Fruit fly (Drosophila melanogaster) whole organism, embryonic: ENCODE results near the gene CG11703.

Experiments
- Awh ChIP-seq: fragments of 200-800 bp; sonication (Bioruptor generic); IDR thresholded peaks from 2 replicates; pipeline ENCODE4, ENCODE4 v1.3.6; 2022; ENCODE audit warnings: missing biosample characterization, missing genetic modification characterization
- B-H2 ChIP-seq: fragments of 200-800 bp; sonication (Bioruptor generic); optimal IDR thresholded peaks from 2 replicates; lab custom pipeline; 2018; ENCODE audit warnings: missing biosample characterization, mild to moderate bottlenecking, missing genetic modification characterization
- CG1024 ChIP-seq: fragments of 200-800 bp; sonication (Bioruptor generic); IDR thresholded peaks from 2 replicates; pipeline ENCODE4 v1.3.6; 2022; ENCODE audit warnings: missing biosample characterization, missing genetic modification characterization
- CG11504 ChIP-seq: fragments of 200-800 bp; sonication (Bioruptor generic); optimal IDR thresholded peaks from 3 replicates; lab custom pipeline; 2019; ENCODE audit warnings: missing biosample characterization, mild to moderate bottlenecking, missing genetic modification characterization, moderate library complexity
- CG13624 ChIP-seq: fragments of 200-800 bp; sonication (Bioruptor generic); optimal IDR thresholded peaks from 2 replicates; lab custom pipeline; 2016; ENCODE audit warnings: missing biosample characterization, missing genetic modification characterization
- CG15514 ChIP-seq: fragments of 200-800 bp; sonication (Bioruptor generic); optimal IDR thresholded peaks from 3 replicates; lab custom pipeline; 2017; ENCODE audit warnings: missing biosample characterization, missing genetic modification characterization, mild to moderate bottlenecking, moderate library complexity, missing genetic modification reagents
- CG17802 ChIP-seq: fragments of 200-800 bp; sonication (Bioruptor generic); optimal IDR thresholded peaks from 2 replicates; lab custom pipeline; 2018; ENCODE audit warnings: missing biosample characterization, mild to moderate bottlenecking, missing genetic modification characterization, moderate library complexity
- CG18262 ChIP-seq: fragments of 200-800 bp; optimal IDR thresholded peaks from 3 replicates; lab custom pipeline; 2019; ENCODE audit warnings: missing biosample characterization, mild to moderate bottlenecking, missing genetic modification characterization, moderate library complexity
- CG18764 ChIP-seq: fragments of 200-800 bp; sonication (Bioruptor generic); optimal IDR thresholded peaks from 3 replicates; lab custom pipeline; 2016; ENCODE audit warnings: missing biosample characterization, missing genetic modification characterization
- CG2129 ChIP-seq: fragments of 200-800 bp; sonication (Bioruptor generic); IDR thresholded peaks from 2 replicates; pipeline ENCODE4 v1.3.6; 2022; ENCODE audit warnings: missing biosample characterization, missing genetic modification characterization; ENCODE audit not compliant: partially characterized antibody
- CG32767 ChIP-seq: fragments of 200-800 bp; sonication (Bioruptor generic); IDR thresholded peaks from 2 replicates; pipeline ENCODE4 v1.3.6; 2022; ENCODE audit warnings: missing biosample characterization, missing genetic modification characterization
- CG3281 ChIP-seq: fragments of 200-800 bp; sonication (Bioruptor generic); optimal IDR thresholded peaks from 3 replicates; lab custom pipeline; 2017; ENCODE audit warnings: missing biosample characterization, mild to moderate bottlenecking, missing genetic modification characterization
- CG33557 ChIP-seq: fragments of 200-800 bp; sonication (Bioruptor generic); optimal IDR thresholded peaks from 2 replicates; lab custom pipeline; 2019; ENCODE audit warnings: missing biosample characterization, mild to moderate bottlenecking, missing genetic modification characterization, moderate library complexity
- CG3995 ChIP-seq: fragments of 200-800 bp; sonication (Bioruptor generic); optimal IDR thresholded peaks from 3 replicates; lab custom pipeline; 2016; ENCODE audit warnings: missing biosample characterization, missing genetic modification characterization
- CG4360 ChIP-seq: fragments of 200-800 bp; sonication (Bioruptor generic); IDR thresholded peaks from 2 replicates; pipeline ENCODE4 v1.3.6; 2022; ENCODE audit warnings: missing biosample characterization, missing genetic modification characterization
- CG4820 ChIP-seq: fragments of 200-800 bp; sonication (Bioruptor generic); optimal IDR thresholded peaks from 3 replicates; lab custom pipeline; 2016; ENCODE audit warnings: missing biosample characterization, missing genetic modification characterization
- CG9215 ChIP-seq: fragments of 200-800 bp; sonication (Bioruptor generic); IDR thresholded peaks from 2 replicates; pipeline ENCODE4 v1.3.6; 2022; ENCODE audit warnings: missing biosample characterization, missing genetic modification characterization
- CG9817 ChIP-seq: fragments of 200-800 bp; sonication (Bioruptor generic); optimal IDR thresholded peaks from 2 replicates; lab custom pipeline; 2018; ENCODE audit warnings: missing biosample characterization, mild to moderate bottlenecking, missing genetic modification characterization, moderate library complexity
- CG9932 ChIP-seq: fragments of 200-800 bp; sonication (Bioruptor generic); IDR thresholded peaks from 2 replicates; pipeline ENCODE4 v1.3.6; 2022; ENCODE audit warnings: missing biosample characterization, missing genetic modification characterization
- D19A ChIP-seq: fragments of 200-800 bp; optimal IDR thresholded peaks from 3 replicates; lab custom pipeline; 2019; ENCODE audit warnings: missing biosample characterization, mild to moderate bottlenecking, missing genetic modification characterization, moderate library complexity
- Deaf1 ChIP-seq: fragments of 200-800 bp; optimal IDR thresholded peaks from 3 replicates; lab custom pipeline; 2019; ENCODE audit warnings: missing biosample characterization, mild to moderate bottlenecking, missing genetic modification characterization, moderate library complexity
- Doc2 ChIP-seq: fragments of 200-800 bp; sonication (Bioruptor generic); IDR thresholded peaks from 2 replicates; pipeline ENCODE4 v1.3.6; 2022; ENCODE audit warnings: missing biosample characterization, missing genetic modification characterization
- Lhr ChIP-seq: fragments of 200-800 bp; sonication (Bioruptor generic); optimal IDR thresholded peaks from 3 replicates; lab custom pipeline; 2017; ENCODE audit warnings: mild to moderate bottlenecking, missing biosample characterization, missing genetic modification reagents, missing genetic modification characterization
- Med ChIP-seq: fragments of 200-800 bp; sonication (Bioruptor generic); peaks from one replicate; lab custom pipeline; 2016; ENCODE audit warnings: missing biosample characterization, missing genetic modification characterization, mild to moderate bottlenecking, inconsistent platforms, moderate library complexity
- Opbp ChIP-seq: fragments of 200-800 bp; sonication (Bioruptor generic); IDR thresholded peaks from 3 replicates; pipeline ENCODE4 v1.3.6; 2022; ENCODE audit warnings: missing biosample characterization, missing genetic modification characterization; ENCODE audit not compliant: partially characterized antibody
- Sox102F ChIP-seq: fragments of 200-800 bp; sonication (Bioruptor generic); optimal IDR thresholded peaks from 2 replicates; lab custom pipeline; 2018; ENCODE audit warnings: missing biosample characterization, mild to moderate bottlenecking, missing genetic modification characterization, moderate library complexity
- Tbp ChIP-seq: fragments of >200 bp; optimal IDR thresholded peaks from 2 replicates; lab custom pipeline; 2018; ENCODE audit warnings: missing biosample characterization, missing genetic modification characterization
- al ChIP-seq: fragments of 200-800 bp; sonication (Bioruptor generic); IDR thresholded peaks from 2 replicates; pipeline ENCODE4 v1.3.6; 2022; ENCODE audit warnings: missing biosample characterization, missing genetic modification characterization
- ash1 ChIP-seq: fragments of 200-800 bp; sonication (Bioruptor generic); optimal IDR thresholded peaks from 2 replicates; lab custom pipeline; 2018; ENCODE audit warnings: missing biosample characterization, mild to moderate bottlenecking, missing genetic modification characterization
- chinmo ChIP-seq: fragments of 200-800 bp; sonication (Bioruptor generic); IDR thresholded peaks from 4 replicates; pipeline ENCODE4 v1.3.6; 2022; ENCODE audit warnings: missing biosample characterization, missing genetic modification characterization; ENCODE audit not compliant: partially characterized antibody
- her ChIP-seq: fragments of 200-800 bp; sonication (Bioruptor generic); optimal IDR thresholded peaks from 2 replicates; lab custom pipeline; 2016; ENCODE audit warnings: missing biosample characterization, missing genetic modification characterization
- kay ChIP-seq: fragments of 200-800 bp; sonication (Bioruptor generic); optimal IDR thresholded peaks from 2 replicates; lab custom pipeline; 2016; ENCODE audit warnings: missing biosample characterization, missing genetic modification characterization
- knrl ChIP-seq: fragments of 200-800 bp; sonication (Bioruptor generic); IDR thresholded peaks from 3 replicates; pipeline ENCODE4 v1.3.6; 2022; ENCODE audit warnings: missing biosample characterization, missing genetic modification characterization; ENCODE audit not compliant: partially characterized antibody
- lmd ChIP-seq: fragments of 200-800 bp; sonication (Bioruptor generic); IDR thresholded peaks from 2 replicates; pipeline ENCODE4 v1.3.6; 2022; ENCODE audit warnings: missing biosample characterization, missing genetic modification characterization
- lola ChIP-seq, 3 experiments: fragments of >200 bp in 2 of 3; fragments of 200-800 bp in 1 of 3; sonication (Bioruptor generic) in 1 of 3; optimal IDR thresholded peaks; 2 replicates each; lab custom pipeline; 2017 to 2019; ENCODE audit warnings: missing biosample characterization in 3 of 3, missing genetic modification characterization in 3 of 3, mild to moderate bottlenecking in 1 of 3, moderate library complexity in 1 of 3
- nau ChIP-seq: fragments of 200-800 bp; sonication (Bioruptor generic); optimal IDR thresholded peaks from 3 replicates; lab custom pipeline; 2017; ENCODE audit warnings: missing biosample characterization, mild to moderate bottlenecking, missing genetic modification characterization, missing genetic modification reagents
- nmo ChIP-seq: fragments of 200-800 bp; sonication (Bioruptor generic); optimal IDR thresholded peaks from 2 replicates; lab custom pipeline; 2018; ENCODE audit warnings: missing biosample characterization, mild to moderate bottlenecking, missing genetic modification characterization, moderate library complexity
- pzg ChIP-seq: fragments of 200-800 bp; sonication (Bioruptor generic); optimal IDR thresholded peaks from 3 replicates; lab custom pipeline; 2018; ENCODE audit warnings: missing biosample characterization, mild to moderate bottlenecking, missing genetic modification characterization, moderate library complexity
- ranshi ChIP-seq: fragments of 200-800 bp; sonication (Bioruptor generic); IDR thresholded peaks from 2 replicates; pipeline ENCODE4 v1.3.6; 2022; ENCODE audit warnings: missing biosample characterization, missing genetic modification characterization
- ro ChIP-seq: fragments of 200-800 bp; sonication (Bioruptor generic); IDR thresholded peaks from 2 replicates; pipeline ENCODE4 v1.3.6; 2022; ENCODE audit warnings: missing biosample characterization, missing genetic modification characterization
- run ChIP-seq: fragments of 200-800 bp; sonication (Bioruptor generic); optimal IDR thresholded peaks from 3 replicates; lab custom pipeline; 2018; ENCODE audit warnings: missing biosample characterization, mild to moderate bottlenecking, missing genetic modification characterization
- trh ChIP-seq: fragments of 200-800 bp; sonication (Bioruptor generic); optimal IDR thresholded peaks from 2 replicates; lab custom pipeline; 2016; ENCODE audit warnings: missing biosample characterization, missing genetic modification characterization
- unc-4 ChIP-seq: fragments of 200-800 bp; sonication (Bioruptor generic); IDR thresholded peaks from 2 replicates; pipeline ENCODE4 v1.3.6; 2022; ENCODE audit warnings: missing biosample characterization, missing genetic modification characterization; ENCODE audit not compliant: partially characterized antibody

CG11703 gene

dm6 chr3R:19226137-19226873 lies 1.7 kb downstream of the CG11703 start, which contains the start of gene vib (continued):
- TF ChIP-seq Opbp (GFP tag; lab: Robert Waterston, UW): peak; percentile 95
- peak; percentile 54; the same call in 1 of the 2 replicates for TF ChIP-seq CG32767 (GFP tag; lab: Robert Waterston, UW)
- peak; percentile 15 for TF ChIP-seq ash1 (GFP tag; lab: Kevin White, UChicago)
- peak; percentile 69 for TF ChIP-seq CG18262 (tag; lab: Kevin White, UChicago)
- no peak for TF ChIP-seq nau (GFP tag; lab: Kevin White, UChicago)
- peak; percentile 43 for TF ChIP-seq Sox102F (GFP tag; lab: Kevin White, UChicago)
- TF ChIP-seq CG17802 (tag; lab: Kevin White, UChicago): peak; percentile 6
- no peak for TF ChIP-seq Doc2
- peak; percentile 35; the same call in 1 of the 2 replicates for TF ChIP-seq CG2129
- no peak for TF ChIP-seq ro (GFP tag; lab: Robert Waterston, UW)
- TF ChIP-seq CG33557 (GFP tag; lab: Kevin White, UChicago): no peak
- peak; percentile 23 for TF ChIP-seq CG4820 (GFP tag; lab: Kevin White, UChicago)
- TF ChIP-seq Deaf1 (tag; lab: Kevin White, UChicago): peak; percentile 50
- TF ChIP-seq lmd (GFP tag; lab: Robert Waterston, UW): no peak
- TF ChIP-seq CG9932 (GFP tag; lab: Robert Waterston, UW): peak; percentile 77
- TF ChIP-seq CG3281 (GFP tag; lab: Kevin White, UChicago): peak; percentile 42
- peak; percentile 29 for TF ChIP-seq CG18764 (GFP tag; lab: Kevin White, UChicago)
- no peak for TF ChIP-seq Tbp (GFP tag; lab: Kevin White, UChicago)
- no peak for TF ChIP-seq B-H2 (GFP tag; lab: Kevin White, UChicago)
- TF ChIP-seq kay (GFP tag; lab: Kevin White, UChicago): peak; percentile 70
- peak; percentile 85 for TF ChIP-seq knrl (GFP tag; lab: Robert Waterston, UW)
- TF ChIP-seq pzg: peak; percentile 87
- peak; percentile 67 for TF ChIP-seq CG11504 (tag; lab: Kevin White, UChicago)
- peak; percentile 6 for TF ChIP-seq CG9817 (tag; lab: Kevin White, UChicago)
- TF ChIP-seq CG4360 (GFP tag; lab: Robert Waterston, UW): peak; percentile 29; the same call in 1 of the 2 replicates
- peak; percentile 65 for TF ChIP-seq D19A (tag; lab: Kevin White, UChicago)
- peak; percentile 96 for TF ChIP-seq CG15514 (GFP tag; lab: Kevin White, UChicago)
- TF ChIP-seq CG1024: 0 out of 2 replicates have a peak, but pooled peaks have one; percentile 34
- TF ChIP-seq ranshi (GFP tag; lab: Robert Waterston, UW): peak; percentile 58; the same call in 1 of the 2 replicates
- peak; percentile 61 for TF ChIP-seq nmo
- peak; percentile 45 for TF ChIP-seq her (GFP tag; lab: Kevin White, UChicago)
- peak; percentile 28; the same call in 1 of the 2 replicates for TF ChIP-seq al (GFP tag; lab: Robert Waterston, UW)
- peak; percentile 89 for TF ChIP-seq unc-4 (GFP tag; lab: Robert Waterston, UW)
- TF ChIP-seq Lhr (GFP tag; lab: Kevin White, UChicago): peak; percentile 32
- TF ChIP-seq Med (GFP tag; lab: Kevin White, UChicago): peak; percentile 91
- TF ChIP-seq Awh (GFP tag; lab: Robert Waterston, UW): no peak
- TF ChIP-seq chinmo: peak; percentile 91
- TF ChIP-seq lola (GFP tag; optimal IDR thresholded peaks at IDR 0.05; lab: Kevin White, UChicago): peak in 1 of 3 experiments; percentile 8
- peak; percentile 1 for TF ChIP-seq trh (GFP tag; lab: Kevin White, UChicago)
- no peak for TF ChIP-seq run (tag; lab: Kevin White, UChicago)
- peak; percentile 45 for TF ChIP-seq CG3995 (GFP tag; lab: Kevin White, UChicago)
- TF ChIP-seq CG13624: peak; percentile 14
- no peak for TF ChIP-seq CG9215 (GFP tag; lab: Robert Waterston, UW)
